Worm (Caenorhabditis elegans) whole organism, L4 larva: ENCODE measurements around the gene K02G10.5.

ENCODE experiments used
- R02D3.7 ChIP-seq: fragments of 150-350 bp; sonication (generic microtip); optimal IDR thresholded peaks from 3 replicates; lab custom pipeline; 2014; ENCODE audit warnings: missing biosample characterization, missing genetic modification characterization
- Y105C5A.15 ChIP-seq: fragments of 200-800 bp; sonication (Bioruptor generic); IDR thresholded peaks from 2 replicates; pipeline ENCODE4 v1.3.6; 2022; ENCODE audit warnings: missing genetic modification characterization, missing compliant biosample characterization
- Y75B8A.6 ChIP-seq: fragments of 200-800 bp; sonication (Bioruptor generic); IDR thresholded peaks from 2 replicates; pipeline ENCODE4 v1.3.6; 2022; ENCODE audit warnings: missing genetic modification reagents, missing genetic modification characterization, missing compliant biosample characterization
- ZK337.2 ChIP-seq: fragments of 200-800 bp; sonication (Bioruptor generic); IDR thresholded peaks from 2 replicates; pipeline ENCODE4 v1.3.6; 2022; ENCODE audit warnings: missing genetic modification reagents, missing genetic modification characterization, missing compliant biosample characterization
- ZK546.5 ChIP-seq, 2 experiments: sonication (generic microtip); optimal IDR thresholded peaks; 2 replicates each; lab custom pipeline; 2017; ENCODE audit warnings: missing biosample characterization in 2 of 2, missing genetic modification characterization in 2 of 2
- aha-1 ChIP-seq: fragments of 150-350 bp; peaks from one replicate; lab custom pipeline; 2014; ENCODE audit warnings: missing biosample characterization, missing genetic modification characterization
- ama-1 ChIP-seq: fragments of 150-350 bp; optimal IDR thresholded peaks from 2 replicates; lab custom pipeline; 2014; ENCODE audit warnings: inconsistent platforms, mixed read lengths
- ceh-28 ChIP-seq: fragments of 150-350 bp; optimal IDR thresholded peaks from 2 replicates; lab custom pipeline; 2014; ENCODE audit warnings: missing biosample characterization, missing genetic modification reagents, missing genetic modification characterization
- ceh-32 ChIP-seq: sonication (generic microtip); optimal IDR thresholded peaks from 2 replicates; lab custom pipeline; 2016; ENCODE audit warnings: mild to moderate bottlenecking, missing genetic modification characterization, missing compliant biosample characterization; ENCODE audit not compliant: poor library complexity
- cey-2 ChIP-seq: sonication (generic microtip); optimal IDR thresholded peaks from 3 replicates; lab custom pipeline; 2017; ENCODE audit warnings: missing genetic modification characterization, mild to moderate bottlenecking, missing compliant biosample characterization, antibody characterized with exemption, borderline replicate concordance; ENCODE audit not compliant: insufficient read depth
- daf-16 ChIP-seq, 3 experiments: sonication (generic microtip); optimal IDR thresholded peaks; 2 replicates each; lab custom pipeline; 2016 to 2017; ENCODE audit warnings: missing genetic modification characterization in 3 of 3, missing genetic modification reagents in 3 of 3, mild to moderate bottlenecking in 2 of 3, missing compliant biosample characterization in 2 of 3, missing biosample characterization in 1 of 3, moderate library complexity in 1 of 3
- daf-19 ChIP-seq: fragments of 200-800 bp; sonication (Bioruptor generic); conservative IDR thresholded peaks from 2 replicates; pipeline ENCODE4 v1.3.6; 2022; ENCODE audit warnings: missing genetic modification characterization, missing compliant biosample characterization
- daf-8 ChIP-seq: fragments of 200-800 bp; sonication (Bioruptor generic); IDR thresholded peaks from 2 replicates; pipeline ENCODE4 v1.3.6; 2022; ENCODE audit warnings: missing genetic modification characterization, missing compliant biosample characterization
- dmd-6 ChIP-seq: fragments of 200-800 bp; sonication (Bioruptor generic); IDR thresholded peaks from 2 replicates; pipeline ENCODE4 v1.3.6; 2022; ENCODE audit warnings: missing genetic modification reagents, missing genetic modification characterization, missing compliant biosample characterization
- dmd-8 ChIP-seq: fragments of 200-800 bp; sonication (Bioruptor generic); IDR thresholded peaks from 2 replicates; pipeline ENCODE4 v1.3.6; 2022; ENCODE audit warnings: missing genetic modification characterization, missing compliant biosample characterization
- dve-1 ChIP-seq: sonication (generic microtip); optimal IDR thresholded peaks from 2 replicates; lab custom pipeline; 2017; ENCODE audit warnings: antibody characterized with exemption, mild to moderate bottlenecking, missing genetic modification characterization, missing compliant biosample characterization; ENCODE audit not compliant: insufficient read depth
- egl-27 ChIP-seq: sonication (generic microtip); optimal IDR thresholded peaks from 3 replicates; lab custom pipeline; 2017; ENCODE audit warnings: missing biosample characterization, missing genetic modification reagents, missing genetic modification characterization
- fkh-10 ChIP-seq: fragments of 150-350 bp; optimal IDR thresholded peaks from 2 replicates; lab custom pipeline; 2014; ENCODE audit warnings: missing biosample characterization, missing genetic modification reagents, missing genetic modification characterization
- gei-8 ChIP-seq: fragments of 200-800 bp; sonication (Bioruptor generic); optimal IDR thresholded peaks from 2 replicates; lab custom pipeline; 2018; ENCODE audit warnings: mild to moderate bottlenecking, missing genetic modification characterization, missing compliant biosample characterization
- hif-1 ChIP-seq, 2 experiments: sonication (generic microtip); optimal IDR thresholded peaks; 2 replicates each; lab custom pipeline; 2016 to 2017; ENCODE audit warnings: missing compliant biosample characterization in 2 of 2, missing genetic modification characterization in 2 of 2, missing genetic modification reagents in 2 of 2, missing genotype in 2 of 2, mild to moderate bottlenecking in 1 of 2
- hlh-30 ChIP-seq: sonication (generic microtip); optimal IDR thresholded peaks from 2 replicates; lab custom pipeline; 2017; ENCODE audit warnings: antibody characterized with exemption, mild to moderate bottlenecking, missing genetic modification characterization, missing compliant biosample characterization; ENCODE audit not compliant: insufficient read depth
- hmg-1.1 ChIP-seq: fragments of 200-800 bp; sonication (Bioruptor generic); IDR thresholded peaks from 2 replicates; pipeline ENCODE4 v1.3.6; 2022; ENCODE audit warnings: missing genetic modification reagents, missing genetic modification characterization, missing compliant biosample characterization
- jun-1 ChIP-seq: fragments of 150-350 bp; optimal IDR thresholded peaks from 2 replicates; lab custom pipeline; 2014; ENCODE audit warnings: missing biosample characterization, missing genetic modification reagents, missing genetic modification characterization
- lim-7 ChIP-seq: fragments of 200-800 bp; sonication (Bioruptor generic); IDR thresholded peaks from 2 replicates; pipeline ENCODE4 v1.3.6; 2022; ENCODE audit warnings: missing genetic modification characterization, missing compliant biosample characterization
- lin-13 ChIP-seq: fragments of 150-350 bp; optimal IDR thresholded peaks from 2 replicates; lab custom pipeline; 2014; ENCODE audit warnings: missing biosample characterization, missing genetic modification reagents, missing genetic modification characterization
- lin-15B ChIP-seq: fragments of 150-350 bp; sonication (generic microtip); optimal IDR thresholded peaks from 3 replicates; lab custom pipeline; 2014; ENCODE audit warnings: missing biosample characterization, missing genetic modification characterization
- lin-29 ChIP-seq: fragments of 200-800 bp; sonication (Bioruptor generic); IDR thresholded peaks from 2 replicates; pipeline ENCODE4 v1.3.6; 2022; ENCODE audit warnings: missing genetic modification reagents, missing genetic modification characterization, missing compliant biosample characterization
- lin-38 ChIP-seq: fragments of 200-800 bp; sonication (Bioruptor generic); IDR thresholded peaks from 2 replicates; pipeline ENCODE4 v1.3.6; 2022; ENCODE audit warnings: missing genetic modification reagents, missing genetic modification characterization, missing compliant biosample characterization
- lir-3 ChIP-seq: sonication (generic microtip); optimal IDR thresholded peaks from 2 replicates; lab custom pipeline; 2016; ENCODE audit warnings: mild to moderate bottlenecking, missing genetic modification characterization, missing compliant biosample characterization
- lsy-2 ChIP-seq, 2 experiments: fragments of 150-350 bp in 1 of 2; sonication (generic microtip) in 1 of 2; optimal IDR thresholded peaks; 2 replicates each; lab custom pipeline; 2014 to 2017; ENCODE audit warnings: missing biosample characterization in 2 of 2, missing genetic modification characterization in 2 of 2
- mdt-29 ChIP-seq: fragments of 200-800 bp; sonication (Bioruptor generic); IDR thresholded peaks from 2 replicates; pipeline ENCODE4 v1.3.6; 2022; ENCODE audit warnings: missing genetic modification reagents, missing genetic modification characterization, missing compliant biosample characterization
- mep-1 ChIP-seq: fragments of 150-350 bp; sonication (generic microtip); optimal IDR thresholded peaks from 3 replicates; lab custom pipeline; 2014; ENCODE audit warnings: missing biosample characterization, missing genetic modification characterization
- nhr-10 ChIP-seq: fragments of 150-350 bp; optimal IDR thresholded peaks from 2 replicates; lab custom pipeline; 2014; ENCODE audit warnings: missing biosample characterization, missing genetic modification characterization
- nhr-102 ChIP-seq: sonication (generic microtip); optimal IDR thresholded peaks from 2 replicates; lab custom pipeline; 2016; ENCODE audit warnings: mild to moderate bottlenecking, missing genetic modification characterization, moderate library complexity, missing compliant biosample characterization
- nhr-11 ChIP-seq: fragments of 150-350 bp; optimal IDR thresholded peaks from 2 replicates; lab custom pipeline; 2014; ENCODE audit warnings: missing biosample characterization, missing genetic modification characterization
- nhr-111 ChIP-seq: fragments of 200-800 bp; sonication (Bioruptor generic); optimal IDR thresholded peaks from 2 replicates; lab custom pipeline; 2018; ENCODE audit warnings: mild to moderate bottlenecking, missing genetic modification characterization, missing compliant biosample characterization
- nhr-28 ChIP-seq: fragments of 150-350 bp; optimal IDR thresholded peaks from 2 replicates; lab custom pipeline; 2014; ENCODE audit warnings: missing biosample characterization, missing genetic modification characterization
- nhr-48 ChIP-seq: sonication (generic microtip); optimal IDR thresholded peaks from 2 replicates; lab custom pipeline; 2016; ENCODE audit warnings: mild to moderate bottlenecking, missing genetic modification characterization, missing compliant biosample characterization
- nhr-76 ChIP-seq: fragments of 150-350 bp; optimal IDR thresholded peaks from 2 replicates; lab custom pipeline; 2014; ENCODE audit warnings: missing biosample characterization, missing genetic modification characterization
- pha-4 ChIP-seq, 2 experiments: fragments of 150-350 bp in 1 of 2; fragments of 200-800 bp in 1 of 2; sonication (Bioruptor generic) in 1 of 2; IDR thresholded peaks in 1 of 2; optimal IDR thresholded peaks in 1 of 2; 2 replicates each; pipeline versions ENCODE4 v1.3.6 to Lab custom; 2014 to 2022; ENCODE audit warnings: missing genetic modification characterization in 2 of 2, missing genetic modification reagents in 2 of 2, missing biosample characterization in 1 of 2, missing compliant biosample characterization in 1 of 2
- pqm-1 ChIP-seq: sonication (generic microtip); optimal IDR thresholded peaks from 2 replicates; lab custom pipeline; 2017; ENCODE audit warnings: missing biosample characterization, missing genetic modification characterization
- set-16 ChIP-seq: fragments of 200-800 bp; sonication (Bioruptor generic); IDR thresholded peaks from 2 replicates; pipeline ENCODE4 v1.3.6; 2022; ENCODE audit warnings: missing genetic modification reagents, missing genetic modification characterization, missing compliant biosample characterization
- snpc-1.2 ChIP-seq: fragments of 200-800 bp; sonication (Bioruptor generic); IDR thresholded peaks from 2 replicates; pipeline ENCODE4 v1.3.6; 2022; ENCODE audit warnings: missing genetic modification reagents, missing genetic modification characterization, missing compliant biosample characterization
- spr-1 ChIP-seq: sonication (generic microtip); optimal IDR thresholded peaks from 2 replicates; lab custom pipeline; 2016; ENCODE audit warnings: mild to moderate bottlenecking, missing genetic modification characterization, missing compliant biosample characterization
- spr-3 ChIP-seq: fragments of 200-800 bp; sonication (Bioruptor generic); optimal IDR thresholded peaks from 2 replicates; lab custom pipeline; 2018; ENCODE audit warnings: mild to moderate bottlenecking, missing genetic modification characterization, missing compliant biosample characterization
- tra-1 ChIP-seq: fragments of 200-800 bp; sonication (Bioruptor generic); IDR thresholded peaks from 2 replicates; pipeline ENCODE4 v1.3.6; 2022; ENCODE audit warnings: missing genetic modification reagents, missing genetic modification characterization, missing compliant biosample characterization
- unc-39 ChIP-seq: sonication (generic microtip); optimal IDR thresholded peaks from 2 replicates; lab custom pipeline; 2017; ENCODE audit warnings: missing biosample characterization, missing genetic modification characterization
- vab-7 ChIP-seq: fragments of 200-800 bp; sonication (Bioruptor generic); IDR thresholded peaks from 2 replicates; pipeline ENCODE4 v1.3.6; 2022; ENCODE audit warnings: missing genetic modification reagents, missing genetic modification characterization, missing compliant biosample characterization
- zip-11 ChIP-seq: fragments of 200-800 bp; sonication (Bioruptor generic); IDR thresholded peaks from 2 replicates; pipeline ENCODE4 v1.3.6; 2022; ENCODE audit warnings: missing genetic modification characterization, missing compliant biosample characterization

Gene K02G10.5

ce11 chrX:4711698-4712329 lies 20.8 kb upstream of the K02G10.5 start, which contains the start of the genes dnj-14 and glit-1 (continued):
- no peak for TF ChIP-seq Y105C5A.15 (GFP tag; lab: Robert Waterston, UW)
- peak; percentile 87 for TF ChIP-seq lin-13 (GFP tag; lab: Kevin White, UChicago)
- TF ChIP-seq tra-1 (GFP tag; lab: Robert Waterston, UW) = 0 out of 2 replicates have a peak, but pooled peaks have one; percentile 39
- peak; percentile 99 for TF ChIP-seq aha-1
- TF ChIP-seq dve-1 = peak; percentile 92
- no peak for TF ChIP-seq ceh-32 (tag; lab: Kevin White, UChicago)
- TF ChIP-seq nhr-28 (tag; lab: Kevin White, UChicago) = peak; percentile 83
- no peak for TF ChIP-seq nhr-111 (GFP tag; lab: Kevin White, UChicago)
- no peak for TF ChIP-seq lir-3
- TF ChIP-seq mep-1 (tag; lab: Kevin White, UChicago) = peak; percentile 94
- TF ChIP-seq daf-16 (GFP tag; optimal IDR thresholded peaks at IDR 0.05; lab: Kevin White, UChicago) = peak; percentile 33 to 46
- TF ChIP-seq daf-16 (tag; optimal IDR thresholded peaks at IDR 0.05; lab: Kevin White, UChicago) = peak; percentile 96
- TF ChIP-seq ama-1 (lab: Kevin White, UChicago) = peak; percentile 16
- TF ChIP-seq fkh-10 (GFP tag; lab: Kevin White, UChicago) = peak; percentile 54
- 0 out of 2 replicates have a peak, but pooled peaks have one; percentile 11 for TF ChIP-seq lim-7 (GFP tag; lab: Robert Waterston, UW)
- no peak for TF ChIP-seq zip-11 (GFP tag; lab: Robert Waterston, UW)
- no peak for TF ChIP-seq unc-39 (tag; lab: Kevin White, UChicago)
- TF ChIP-seq snpc-1.2 (GFP tag; lab: Robert Waterston, UW) = no peak
- no peak for TF ChIP-seq nhr-76
- peak; percentile 76 for TF ChIP-seq jun-1 (tag; lab: Kevin White, UChicago)
- peak in 1 of 2 experiments; percentile 85 for TF ChIP-seq hif-1 (tag; optimal IDR thresholded peaks at IDR 0.05; lab: Kevin White, UChicago)
- TF ChIP-seq ceh-28 (tag; lab: Kevin White, UChicago) = peak; percentile 16
- peak; percentile 49 for TF ChIP-seq spr-1 (tag; lab: Kevin White, UChicago)
- TF ChIP-seq lsy-2 (tag; optimal IDR thresholded peaks at IDR 0.05; lab: Kevin White, UChicago) = peak; percentile 95 to 98
- peak; percentile 57; the same call in 1 of the 2 replicates for TF ChIP-seq set-16 (GFP tag; lab: Robert Waterston, UW)
- no peak for TF ChIP-seq Y75B8A.6 (GFP tag; lab: Robert Waterston, UW)
- TF ChIP-seq mdt-29 (GFP tag; lab: Robert Waterston, UW) = peak; percentile 47; the same call in 1 of the 2 replicates
- TF ChIP-seq spr-3 (GFP tag; lab: Kevin White, UChicago) = no peak
- TF ChIP-seq pha-4 (GFP tag; IDR thresholded peaks at IDR 0.05; lab: Robert Waterston, UW) = peak; percentile 71
- no peak for TF ChIP-seq pha-4 (tag; optimal IDR thresholded peaks at IDR 0.05; lab: Kevin White, UChicago)
- no peak for TF ChIP-seq daf-8 (GFP tag; lab: Robert Waterston, UW)
- TF ChIP-seq daf-19 (GFP tag; lab: Robert Waterston, UW) = no peak
- peak; percentile 96 for TF ChIP-seq hlh-30 (tag; lab: Kevin White, UChicago)
- TF ChIP-seq nhr-11 (tag; lab: Kevin White, UChicago) = peak; percentile 88
- no peak for TF ChIP-seq lin-29 (GFP tag; lab: Robert Waterston, UW)
- peak; percentile 57; the same call in 1 of the 2 replicates for TF ChIP-seq vab-7
- peak; percentile 88 for TF ChIP-seq hmg-1.1 (GFP tag; lab: Robert Waterston, UW)
- TF ChIP-seq lin-38 (GFP tag; lab: Robert Waterston, UW) = peak; percentile 91
- TF ChIP-seq nhr-48 (tag; lab: Kevin White, UChicago) = peak; percentile 60
- TF ChIP-seq nhr-102 = peak; percentile 64
- no peak for TF ChIP-seq ZK337.2 (GFP tag; lab: Robert Waterston, UW)
- no peak for TF ChIP-seq gei-8
- TF ChIP-seq dmd-8 (GFP tag; lab: Robert Waterston, UW) = no peak
- no peak for TF ChIP-seq pqm-1 (tag; lab: Kevin White, UChicago)
- no peak for TF ChIP-seq cey-2 (tag; lab: Kevin White, UChicago)
- TF ChIP-seq nhr-10 (tag; lab: Kevin White, UChicago) = peak; percentile 50
- TF ChIP-seq lin-15B (tag; lab: Kevin White, UChicago) = peak; percentile 18
- TF ChIP-seq dmd-6 (GFP tag; lab: Robert Waterston, UW) = peak; percentile 89
- no peak for TF ChIP-seq egl-27 (tag; lab: Kevin White, UChicago)
- peak in 1 of 2 experiments; percentile 67 for TF ChIP-seq ZK546.5 (tag; optimal IDR thresholded peaks at IDR 0.05; lab: Kevin White, UChicago)
- TF ChIP-seq R02D3.7 (tag; lab: Kevin White, UChicago) = no peak
